Fruit fly (Drosophila melanogaster): ENCODE results near the gene oaf.

The oaf gene

dm6 chr2L:2528097-2528496 lies 35.3 kb downstream of the oaf start (continued):
- TF ChIP-seq CG16813 (GFP tag; IDR thresholded peaks at IDR 0.05; ENCODE audit: partially characterized antibody) (no peak), CG2875 (GFP tag; optimal IDR thresholded peaks at IDR 0.05) (no peak), zf30C (GFP tag; optimal IDR thresholded peaks at IDR 0.05) (no peak), zfh1 (GFP tag; IDR thresholded peaks at IDR 0.05) (no peak), CG2129 (GFP tag; IDR thresholded peaks at IDR 0.05; ENCODE audit: partially characterized antibody) (no peak), ro (GFP tag; IDR thresholded peaks at IDR 0.05) (no peak), CG4282 (GFP tag; optimal IDR thresholded peaks at IDR 0.05) (no peak), HLH54F (GFP tag; optimal IDR thresholded peaks at IDR 0.05) (no peak), CG1024 (GFP tag; IDR thresholded peaks at IDR 0.05) (no peak), hkb (optimal IDR thresholded peaks at IDR 0.05) (no peak), hkb (GFP tag; IDR thresholded peaks at IDR 0.05) (no peak; the same call in 1 of the 2 replicates), Sox100B (GFP tag; optimal IDR thresholded peaks at IDR 0.05) (no peak), CHES-1-like (GFP tag; optimal IDR thresholded peaks at IDR 0.05) (no peak), run (tag; optimal IDR thresholded peaks at IDR 0.05) (no peak), CG12942 (GFP tag; optimal IDR thresholded peaks at IDR 0.05) (no peak), wor (GFP tag; IDR thresholded peaks at IDR 0.05) (no peak), CG3065 (GFP tag; optimal IDR thresholded peaks at IDR 0.05) (no peak), Bteb2 (GFP tag; optimal IDR thresholded peaks at IDR 0.05) (no peak), hbn (GFP tag; IDR thresholded peaks at IDR 0.05; ENCODE audit: partially characterized antibody) (no peak), CG8388 (GFP tag; optimal IDR thresholded peaks at IDR 0.05) (no peak), bcd (GFP tag; optimal IDR thresholded peaks at IDR 0.05) (no peak), mld (GFP tag; IDR thresholded peaks at IDR 0.05; ENCODE audit: partially characterized antibody) (no peak), nerfin-2 (GFP tag; IDR thresholded peaks at IDR 0.05; ENCODE audit: partially characterized antibody) (no peak), ewg (GFP tag; optimal IDR thresholded peaks at IDR 0.05) (no peak), sisA (GFP tag; IDR thresholded peaks at IDR 0.05) (peak; percentile 38; the same call in 1 of the 2 replicates), bigmax (GFP tag; optimal IDR thresholded peaks at IDR 0.05) (no peak), ash1 (GFP tag; optimal IDR thresholded peaks at IDR 0.05) (no peak), Dll (GFP tag; IDR thresholded peaks at IDR 0.05; ENCODE audit: partially characterized antibody) (no peak), ranshi (GFP tag; IDR thresholded peaks at IDR 0.05) (0 out of 2 replicates have a peak, but pooled peaks have one; percentile 14), HHEX (GFP tag; optimal IDR thresholded peaks at IDR 0.05) (no peak), fu2 (GFP tag; optimal IDR thresholded peaks at IDR 0.05) (no peak), Neu2 (GFP tag; optimal IDR thresholded peaks at IDR 0.05; ENCODE audit: borderline replicate concordance) (no peak), CG4360 (GFP tag; IDR thresholded peaks at IDR 0.05) (no peak), CG6175 (GFP tag; IDR thresholded peaks at IDR 0.05) (no peak), trem (tag; optimal IDR thresholded peaks at IDR 0.05) (no peak), CG10431 (GFP tag; optimal IDR thresholded peaks at IDR 0.05) (no peak), GATAe (GFP tag; conservative IDR thresholded peaks at IDR 0.05) (no peak), prd (optimal IDR thresholded peaks at IDR 0.05) (no peak), prd (GFP tag; IDR thresholded peaks at IDR 0.05) (0 out of 3 replicates have a peak, but pooled peaks have one; percentile 30), CkIIα-i1 (GFP tag; IDR thresholded peaks at IDR 0.05) (no peak), Blimp-1 (GFP tag; optimal IDR thresholded peaks at IDR 0.05) (no peak), Ets65A (GFP tag) (peak; percentile 74), gro (GFP tag; optimal IDR thresholded peaks at IDR 0.05) (no peak), NfI (GFP tag; optimal IDR thresholded peaks at IDR 0.05) (peak; percentile 48), cato (GFP tag; optimal IDR thresholded peaks at IDR 0.05; ENCODE audit: borderline replicate concordance) (no peak), CG5953 (GFP tag; IDR thresholded peaks at IDR 0.05) (no peak), CG5245 (GFP tag; optimal IDR thresholded peaks at IDR 0.05) (no peak), CG1603 (tag; optimal IDR thresholded peaks at IDR 0.05) (peak; percentile 53), her (GFP tag; optimal IDR thresholded peaks at IDR 0.05) (no peak), Doc2 (GFP tag; IDR thresholded peaks at IDR 0.05) (no peak), nau (GFP tag; optimal IDR thresholded peaks at IDR 0.05) (no peak), CG8478 (optimal IDR thresholded peaks at IDR 0.05) (no peak)
